Worm (Caenorhabditis elegans) whole organism, L3 larva: ENCODE measurements around the gene ZC204.17.
"Not testable (repeated sequence)": the region's sequence is repeated elsewhere in the genome, so short reads cannot be mapped to it uniquely, and the experiment has no call there.

Experiments
- aly-2 ChIP-seq: fragments of 150-350 bp; optimal IDR thresholded peaks from 2 replicates; lab custom pipeline; 2014; ENCODE audit warnings: missing biosample characterization, missing genetic modification characterization
- ama-1 ChIP-seq: fragments of 150-350 bp; optimal IDR thresholded peaks from 2 replicates; lab custom pipeline; 2018
- ceh-16 ChIP-seq: sonication (generic microtip); optimal IDR thresholded peaks from 2 replicates; lab custom pipeline; 2017; ENCODE audit warnings: missing biosample characterization, missing genetic modification characterization
- ceh-28 ChIP-seq: fragments of 150-350 bp; optimal IDR thresholded peaks from 2 replicates; lab custom pipeline; 2014; ENCODE audit warnings: missing biosample characterization, missing genetic modification reagents, missing genetic modification characterization
- ceh-82 ChIP-seq: fragments of 150-350 bp; optimal IDR thresholded peaks from 2 replicates; lab custom pipeline; 2014; ENCODE audit warnings: missing biosample characterization, missing genetic modification characterization
- daf-12 ChIP-seq: fragments of 150-350 bp; optimal IDR thresholded peaks from 2 replicates; lab custom pipeline; 2014; ENCODE audit warnings: missing biosample characterization, missing genetic modification reagents, missing genetic modification characterization
- egl-5 ChIP-seq: fragments of 150-350 bp; optimal IDR thresholded peaks from 2 replicates; lab custom pipeline; 2017; ENCODE audit warnings: missing biosample characterization, missing genetic modification reagents, missing genetic modification characterization, inconsistent platforms
- elt-1 ChIP-seq: fragments of 150-350 bp; optimal IDR thresholded peaks from 2 replicates; lab custom pipeline; 2014; ENCODE audit warnings: missing biosample characterization, missing genetic modification characterization
- elt-2 ChIP-seq: sonication (generic microtip); optimal IDR thresholded peaks from 2 replicates; lab custom pipeline; 2016; ENCODE audit warnings: missing genetic modification reagents, mild to moderate bottlenecking, missing genetic modification characterization, missing compliant biosample characterization
- fkh-2 ChIP-seq: fragments of 150-350 bp; optimal IDR thresholded peaks from 2 replicates; lab custom pipeline; 2014; ENCODE audit warnings: missing biosample characterization, missing genetic modification reagents, missing genetic modification characterization
- hmg-11 ChIP-seq: sonication (generic microtip); optimal IDR thresholded peaks from 2 replicates; lab custom pipeline; 2016; ENCODE audit warnings: missing genetic modification characterization, missing compliant biosample characterization
- jun-1 ChIP-seq: fragments of 150-350 bp; optimal IDR thresholded peaks from 2 replicates; lab custom pipeline; 2014; ENCODE audit warnings: missing biosample characterization, missing genetic modification reagents, missing genetic modification characterization
- lin-15B ChIP-seq: fragments of 150-350 bp; optimal IDR thresholded peaks from 2 replicates; lab custom pipeline; 2014; ENCODE audit warnings: missing biosample characterization, missing genetic modification characterization
- lsy-12 ChIP-seq: sonication (generic microtip); optimal IDR thresholded peaks from 2 replicates; lab custom pipeline; 2016; ENCODE audit warnings: mild to moderate bottlenecking, missing genetic modification characterization, missing compliant biosample characterization
- mdl-1 ChIP-seq: fragments of 150-350 bp; optimal IDR thresholded peaks from 2 replicates; lab custom pipeline; 2014; ENCODE audit warnings: missing biosample characterization, missing genetic modification characterization
- mml-1 ChIP-seq: fragments of 150-350 bp; sonication (generic microtip); optimal IDR thresholded peaks from 3 replicates; lab custom pipeline; 2014; ENCODE audit warnings: missing biosample characterization, missing genetic modification characterization
- nfya-1 ChIP-seq: sonication (generic microtip); optimal IDR thresholded peaks from 2 replicates; lab custom pipeline; 2017; ENCODE audit warnings: missing genetic modification characterization, mild to moderate bottlenecking, missing compliant biosample characterization, antibody characterized with exemption, moderate library complexity; ENCODE audit not compliant: insufficient read depth
- nhr-23 ChIP-seq: fragments of 150-350 bp; optimal IDR thresholded peaks from 2 replicates; lab custom pipeline; 2014; ENCODE audit warnings: missing biosample characterization, missing genetic modification reagents, missing genetic modification characterization
- nhr-237 ChIP-seq: fragments of 150-350 bp; optimal IDR thresholded peaks from 2 replicates; lab custom pipeline; 2014; ENCODE audit warnings: missing biosample characterization, missing genetic modification characterization
- nhr-25 ChIP-seq: sonication (generic microtip); optimal IDR thresholded peaks from 2 replicates; lab custom pipeline; 2017; ENCODE audit warnings: missing biosample characterization, missing genetic modification characterization
- nhr-43 ChIP-seq: sonication (generic microtip); optimal IDR thresholded peaks from 2 replicates; lab custom pipeline; 2016; ENCODE audit warnings: mild to moderate bottlenecking, missing genetic modification characterization, missing compliant biosample characterization; ENCODE audit not compliant: poor library complexity, severe bottlenecking
- nhr-67 ChIP-seq: fragments of 150-350 bp; optimal IDR thresholded peaks from 2 replicates; lab custom pipeline; 2014; ENCODE audit warnings: missing biosample characterization, missing genetic modification characterization
- pqm-1 ChIP-seq: fragments of 150-350 bp; optimal IDR thresholded peaks from 2 replicates; lab custom pipeline; 2017; ENCODE audit warnings: missing biosample characterization, missing genetic modification characterization, inconsistent platforms
- tbx-2 ChIP-seq: sonication (generic microtip); optimal IDR thresholded peaks from 2 replicates; lab custom pipeline; 2016; ENCODE audit warnings: mild to moderate bottlenecking, missing genetic modification characterization, missing compliant biosample characterization
- unc-39 ChIP-seq: sonication (generic microtip); optimal IDR thresholded peaks from 4 replicates; lab custom pipeline; 2017; ENCODE audit warnings: missing biosample characterization, missing genetic modification characterization
- unc-62 ChIP-seq: fragments of 150-350 bp; sonication (generic microtip); optimal IDR thresholded peaks from 4 replicates; lab custom pipeline; 2014; ENCODE audit warnings: missing biosample characterization, missing genetic modification reagents, missing genetic modification characterization
- ztf-4 ChIP-seq: fragments of 150-350 bp; optimal IDR thresholded peaks from 2 replicates; lab custom pipeline; 2014; ENCODE audit warnings: missing biosample characterization, missing genetic modification characterization

Gene ZC204.17

ce11 chrII:1644777-1645348 is 1.2 kb downstream of the ZC204.17 start, which contains the start of gene ZC204.6:
TSS of gene ZC204.6 (minus strand) at chrII:1644827.
- no peak for TF ChIP-seq elt-1 (tag; lab: Kevin White, UChicago)
- TF ChIP-seq tbx-2 (tag; lab: Kevin White, UChicago): no peak
- no peak for TF ChIP-seq mdl-1 (tag; lab: Kevin White, UChicago)
- no peak for TF ChIP-seq nhr-23 (tag; lab: Kevin White, UChicago)
- TF ChIP-seq nhr-43 (tag; lab: Kevin White, UChicago): no peak
- no peak for TF ChIP-seq nhr-25 (tag; lab: Kevin White, UChicago)
- no peak for TF ChIP-seq lin-15B (tag; lab: Kevin White, UChicago)
- no peak for TF ChIP-seq ceh-28 (tag; lab: Kevin White, UChicago)
- TF ChIP-seq ztf-4 (tag; lab: Kevin White, UChicago): no peak
- no peak for TF ChIP-seq aly-2 (tag; lab: Kevin White, UChicago)

- TF ChIP-seq mml-1: no peak
- no peak for TF ChIP-seq ceh-28 (tag; lab: Kevin White, UChicago)
- TF ChIP-seq nfya-1: no peak
- TF ChIP-seq pqm-1 (tag; lab: Kevin White, UChicago): no peak
- TF ChIP-seq hmg-11: no peak
- TF ChIP-seq nhr-67: no peak
- no peak for TF ChIP-seq nhr-43 (tag; lab: Kevin White, UChicago)
- no peak for TF ChIP-seq lsy-12 (tag; lab: Kevin White, UChicago)
- no peak for TF ChIP-seq jun-1 (tag; lab: Kevin White, UChicago)
- no peak for TF ChIP-seq elt-2 (tag; lab: Kevin White, UChicago)
- TF ChIP-seq unc-39 (tag; lab: Kevin White, UChicago): no peak
- TF ChIP-seq unc-62 (GFP tag; lab: Kevin White, UChicago): no peak
- no peak for TF ChIP-seq ceh-82 (tag; lab: Kevin White, UChicago)
Observed at ce11 chrII:1640496-1640895, 5.6 kb downstream of the ZC204.17 start, which contains the start of gene srh-72. TSS of gene srh-72 (minus strand) at chrII:1640596.

ce11 chrII:1636392-1636791 is 9.7 kb downstream of the ZC204.17 start, which contains the start of gene srg-20:
TSS of gene srg-20 (plus strand) at chrII:1636692.
- not testable (repeated sequence) for TF ChIP-seq nhr-25, elt-2, nhr-237 (tag; lab: Kevin White, UChicago)

ce11 chrII:1635969-1636368 is 10.1 kb downstream of the ZC204.17 start:
- TF ChIP-seq nhr-237 (tag; lab: Kevin White, UChicago) (no peak), elt-2 (tag; lab: Kevin White, UChicago) (peak; percentile 70), ama-1 (no peak), pqm-1 (tag; lab: Kevin White, UChicago) (peak; percentile 47)

ce11 chrII:1633490-1633889 is 12.6 kb downstream of the ZC204.17 start, which contains the start of gene C08E3.1:
TSS of gene C08E3.1 (plus strand) at chrII:1633790.
- TF ChIP-seq nhr-237, unc-39, egl-5 (tag; lab: Kevin White, UChicago): not testable (repeated sequence)
- TF ChIP-seq, all 47 proteins: peak for 0; not testable (repeated sequence) for 47

ce11 chrII:1632216-1632615 is 13.9 kb downstream of the ZC204.17 start, which contains the start of gene C08E3.13:
TSS of gene C08E3.13 (minus strand) at chrII:1632316.
- not testable (repeated sequence) for TF ChIP-seq elt-2, nhr-25, fkh-2 (tag; lab: Kevin White, UChicago)

ce11 chrII:1627783-1628182 is 18.3 kb downstream of the ZC204.17 start, which contains the start of gene C08E3.15:
TSS of gene C08E3.15 (minus strand) at chrII:1627883.
- not testable (repeated sequence) for TF ChIP-seq daf-12, ceh-16, nhr-23 (tag; lab: Kevin White, UChicago)
- TF ChIP-seq, all 47 proteins: peak for 0; not testable (repeated sequence) for 47
